Fruit fly (Drosophila melanogaster) whole organism, embryonic: ENCODE results near the gene yellow-e2.

ENCODE experiments used
- Abd-B ChIP-seq: fragments of 200-800 bp; sonication (Bioruptor generic); optimal IDR thresholded peaks from 2 replicates; lab custom pipeline; 2018; ENCODE audit warnings: missing biosample characterization, mild to moderate bottlenecking, missing genetic modification characterization, moderate library complexity
- Atf-2 ChIP-seq: fragments of 200-800 bp; sonication (Bioruptor generic); optimal IDR thresholded peaks from 2 replicates; lab custom pipeline; 2016; ENCODE audit warnings: missing biosample characterization, missing genetic modification characterization
- B-H2 ChIP-seq: fragments of 200-800 bp; sonication (Bioruptor generic); optimal IDR thresholded peaks from 2 replicates; lab custom pipeline; 2018; ENCODE audit warnings: missing biosample characterization, mild to moderate bottlenecking, missing genetic modification characterization
- CG10274 ChIP-seq: fragments of 200-800 bp; sonication (Bioruptor generic); optimal IDR thresholded peaks from 3 replicates; lab custom pipeline; 2017; ENCODE audit warnings: missing biosample characterization, mild to moderate bottlenecking, missing genetic modification characterization
- CG11093 ChIP-seq: fragments of 200-800 bp; sonication (Bioruptor generic); IDR thresholded peaks from 3 replicates; pipeline ENCODE4 v1.3.6; 2022; ENCODE audit warnings: missing biosample characterization, missing genetic modification characterization
- CG12104 ChIP-seq: fragments of 200-800 bp; sonication (Bioruptor generic); optimal IDR thresholded peaks from 3 replicates; lab custom pipeline; 2016; ENCODE audit warnings: missing biosample characterization, missing genetic modification characterization
- CG13424 ChIP-seq: fragments of 200-800 bp; sonication (Bioruptor generic); optimal IDR thresholded peaks from 2 replicates; lab custom pipeline; 2019; ENCODE audit warnings: missing biosample characterization, mild to moderate bottlenecking, missing genetic modification characterization, moderate library complexity
- CG14050 ChIP-seq: fragments of 200-800 bp; sonication (Bioruptor generic); IDR thresholded peaks from 3 replicates; pipeline ENCODE4 v1.3.6; 2022; ENCODE audit warnings: missing biosample characterization, missing genetic modification characterization
- CG15073 ChIP-seq: fragments of 200-800 bp; sonication (Bioruptor generic); optimal IDR thresholded peaks from 2 replicates; lab custom pipeline; 2016; ENCODE audit warnings: missing biosample characterization, missing genetic modification characterization
- CG15269 ChIP-seq: fragments of 200-800 bp; sonication (Bioruptor generic); optimal IDR thresholded peaks from 2 replicates; lab custom pipeline; 2018; ENCODE audit warnings: missing biosample characterization, mild to moderate bottlenecking, missing genetic modification characterization, moderate library complexity
- CG17186 ChIP-seq: fragments of 200-800 bp; sonication (Bioruptor generic); optimal IDR thresholded peaks from 3 replicates; lab custom pipeline; 2017; ENCODE audit warnings: missing biosample characterization, missing genetic modification reagents, missing genetic modification characterization
- CG18599 ChIP-seq: fragments of 200-800 bp; sonication (Bioruptor generic); optimal IDR thresholded peaks from 3 replicates; lab custom pipeline; 2017; ENCODE audit warnings: missing biosample characterization, missing genetic modification characterization, mild to moderate bottlenecking, moderate library complexity, missing genetic modification reagents
- CG33557 ChIP-seq: fragments of 200-800 bp; sonication (Bioruptor generic); optimal IDR thresholded peaks from 2 replicates; lab custom pipeline; 2019; ENCODE audit warnings: missing biosample characterization, mild to moderate bottlenecking, missing genetic modification characterization, moderate library complexity
- CG6683 ChIP-seq: fragments of 200-800 bp; sonication (Bioruptor generic); optimal IDR thresholded peaks from 2 replicates; lab custom pipeline; 2017; ENCODE audit warnings: missing biosample characterization, mild to moderate bottlenecking, missing genetic modification characterization, missing genetic modification reagents
- CG7745 ChIP-seq: fragments of 200-800 bp; sonication (Bioruptor generic); optimal IDR thresholded peaks from 2 replicates; lab custom pipeline; 2018; ENCODE audit warnings: missing biosample characterization, mild to moderate bottlenecking, missing genetic modification characterization, moderate library complexity
- CG7839 ChIP-seq: fragments of 200-800 bp; sonication (Bioruptor generic); optimal IDR thresholded peaks from 3 replicates; lab custom pipeline; 2018; ENCODE audit warnings: missing biosample characterization, mild to moderate bottlenecking, missing genetic modification characterization, moderate library complexity
- CG9797 ChIP-seq: fragments of 200-800 bp; sonication (Bioruptor generic); optimal IDR thresholded peaks from 3 replicates; lab custom pipeline; 2018; ENCODE audit warnings: missing biosample characterization, mild to moderate bottlenecking, missing genetic modification characterization
- Chrac-16 ChIP-seq: fragments of 200-800 bp; sonication (Bioruptor generic); optimal IDR thresholded peaks from 3 replicates; lab custom pipeline; 2016; ENCODE audit warnings: missing biosample characterization, missing genetic modification characterization
- CrebB ChIP-seq: fragments of 200-800 bp; sonication (Bioruptor generic); optimal IDR thresholded peaks from 3 replicates; lab custom pipeline; 2018; ENCODE audit warnings: missing biosample characterization, mild to moderate bottlenecking, missing genetic modification characterization
- Dad ChIP-seq: fragments of 200-800 bp; sonication (Bioruptor generic); optimal IDR thresholded peaks from 3 replicates; lab custom pipeline; 2016; ENCODE audit warnings: missing biosample characterization, missing genetic modification characterization
- Dip2 ChIP-seq: fragments of 200-800 bp; sonication (Bioruptor generic); IDR thresholded peaks from 2 replicates; pipeline ENCODE4 v1.3.6; 2022; ENCODE audit warnings: missing biosample characterization, missing genetic modification characterization
- HLH4C ChIP-seq: fragments of 200-800 bp; sonication (Bioruptor generic); IDR thresholded peaks from 3 replicates; pipeline ENCODE4 v1.3.6; 2022; ENCODE audit warnings: missing biosample characterization, missing genetic modification characterization; ENCODE audit not compliant: partially characterized antibody
- HmgD ChIP-seq: fragments of 200-800 bp; sonication (Bioruptor generic); optimal IDR thresholded peaks from 3 replicates; lab custom pipeline; 2016; ENCODE audit warnings: missing biosample characterization, missing genetic modification characterization
- Hsf ChIP-seq: fragments of 200-800 bp; sonication (Bioruptor generic); optimal IDR thresholded peaks from 3 replicates; lab custom pipeline; 2016; ENCODE audit warnings: missing biosample characterization, missing genetic modification characterization
- Lhr ChIP-seq: fragments of 200-800 bp; sonication (Bioruptor generic); optimal IDR thresholded peaks from 3 replicates; lab custom pipeline; 2017; ENCODE audit warnings: mild to moderate bottlenecking, missing biosample characterization, missing genetic modification reagents, missing genetic modification characterization
- Mrtf ChIP-seq: fragments of 200-800 bp; sonication (Bioruptor generic); IDR thresholded peaks from 3 replicates; pipeline ENCODE4 v1.3.6; 2022; ENCODE audit warnings: missing biosample characterization, missing genetic modification characterization
- Taf1 ChIP-seq: fragments of 200-800 bp; sonication (Bioruptor generic); IDR thresholded peaks from 2 replicates; pipeline ENCODE4 v1.3.6; 2022; ENCODE audit warnings: missing biosample characterization, missing genetic modification characterization
- Trl ChIP-seq, 3 experiments: fragments of >200 bp in 2 of 3; fragments of 200-800 bp in 1 of 3; sonication (Bioruptor generic) in 1 of 3; optimal IDR thresholded peaks; 2 replicates in 1 of 3; 3 replicates in 2 of 3; lab custom pipeline; 2016 to 2017; ENCODE audit warnings: missing biosample characterization in 1 of 3, missing genetic modification characterization in 1 of 3
- Usf ChIP-seq: fragments of 200-800 bp; sonication (Bioruptor generic); optimal IDR thresholded peaks from 2 replicates; lab custom pipeline; 2017; ENCODE audit warnings: missing genotype, missing biosample characterization, missing genetic modification characterization
- Xbp1 ChIP-seq: fragments of 200-800 bp; sonication (Bioruptor generic); optimal IDR thresholded peaks from 3 replicates; lab custom pipeline; 2016; ENCODE audit warnings: missing biosample characterization, mild to moderate bottlenecking, missing genetic modification characterization
- crc ChIP-seq: fragments of 200-800 bp; sonication (Bioruptor generic); optimal IDR thresholded peaks from 2 replicates; lab custom pipeline; 2016; ENCODE audit warnings: missing biosample characterization, missing genetic modification characterization
- danr ChIP-seq: fragments of 200-800 bp; sonication (Bioruptor generic); IDR thresholded peaks from 2 replicates; pipeline ENCODE4 v1.3.6; 2022; ENCODE audit warnings: missing biosample characterization, missing genetic modification characterization
- eve ChIP-seq, 2 experiments: fragments of >200 bp; optimal IDR thresholded peaks; 2 replicates each; lab custom pipeline; 2017; ENCODE audit warnings: missing biosample characterization in 2 of 2, missing genetic modification characterization in 2 of 2
- fd102C ChIP-seq: fragments of 200-800 bp; sonication (Bioruptor generic); optimal IDR thresholded peaks from 2 replicates; lab custom pipeline; 2018; ENCODE audit warnings: missing biosample characterization, mild to moderate bottlenecking, missing genetic modification characterization, moderate library complexity
- gem ChIP-seq: fragments of 200-800 bp; sonication (Bioruptor generic); optimal IDR thresholded peaks from 2 replicates; lab custom pipeline; 2019; ENCODE audit warnings: missing biosample characterization, mild to moderate bottlenecking, missing genetic modification characterization, moderate library complexity
- grn ChIP-seq: fragments of 200-800 bp; sonication (Bioruptor generic); optimal IDR thresholded peaks from 3 replicates; lab custom pipeline; 2017; ENCODE audit warnings: missing biosample characterization, missing genetic modification characterization
- hbn ChIP-seq: fragments of 200-800 bp; sonication (Bioruptor generic); IDR thresholded peaks from 2 replicates; pipeline ENCODE4 v1.3.6; 2022; ENCODE audit warnings: missing biosample characterization, missing genetic modification characterization; ENCODE audit not compliant: partially characterized antibody
- ind ChIP-seq: fragments of 200-800 bp; sonication (Bioruptor generic); optimal IDR thresholded peaks from 3 replicates; lab custom pipeline; 2016; ENCODE audit warnings: missing biosample characterization, missing genetic modification characterization
- lbe ChIP-seq: fragments of 200-800 bp; sonication (Bioruptor generic); optimal IDR thresholded peaks from 2 replicates; lab custom pipeline; 2016; ENCODE audit warnings: missing biosample characterization, mild to moderate bottlenecking, missing genetic modification characterization
- lola ChIP-seq, 3 experiments: fragments of >200 bp in 2 of 3; fragments of 200-800 bp in 1 of 3; sonication (Bioruptor generic) in 1 of 3; optimal IDR thresholded peaks; 2 replicates each; lab custom pipeline; 2017 to 2019; ENCODE audit warnings: missing biosample characterization in 3 of 3, missing genetic modification characterization in 3 of 3, mild to moderate bottlenecking in 1 of 3, moderate library complexity in 1 of 3
- pan ChIP-seq, 4 experiments: fragments of >200 bp in 3 of 4; fragments of 200-800 bp in 1 of 4; sonication (Bioruptor generic) in 1 of 4; optimal IDR thresholded peaks in 3 of 4; IDR thresholded peaks in 1 of 4; 2 replicates each; pipeline versions ENCODE4 v1.3.6 to Lab custom; 2017 to 2022; ENCODE audit warnings: missing biosample characterization in 2 of 4, missing genetic modification characterization in 2 of 4, mixed read lengths in 1 of 4
- peb ChIP-seq: fragments of 200-800 bp; sonication (Bioruptor generic); IDR thresholded peaks from 2 replicates; pipeline ENCODE4 v1.3.6; 2022; ENCODE audit warnings: missing biosample characterization, missing genetic modification characterization
- pfk ChIP-seq: fragments of 200-800 bp; sonication (Bioruptor generic); optimal IDR thresholded peaks from 2 replicates; lab custom pipeline; 2018; ENCODE audit warnings: missing biosample characterization, mild to moderate bottlenecking, missing genetic modification characterization, moderate library complexity
- pho ChIP-seq: fragments of 200-800 bp; sonication (Bioruptor generic); optimal IDR thresholded peaks from 2 replicates; lab custom pipeline; 2016; ENCODE audit warnings: missing biosample characterization, missing genetic modification characterization
- pnt ChIP-seq: fragments of 200-800 bp; sonication (Bioruptor generic); optimal IDR thresholded peaks from 3 replicates; lab custom pipeline; 2016; ENCODE audit warnings: missing biosample characterization, missing genetic modification characterization
- rib ChIP-seq: fragments of 200-800 bp; sonication (Bioruptor generic); IDR thresholded peaks from 2 replicates; pipeline ENCODE4 v1.3.6; 2022; ENCODE audit warnings: missing biosample characterization, missing genetic modification characterization
- ro ChIP-seq: fragments of 200-800 bp; sonication (Bioruptor generic); IDR thresholded peaks from 2 replicates; pipeline ENCODE4 v1.3.6; 2022; ENCODE audit warnings: missing biosample characterization, missing genetic modification characterization
- slou ChIP-seq: fragments of 200-800 bp; sonication (Bioruptor generic); optimal IDR thresholded peaks from 3 replicates; lab custom pipeline; 2016; ENCODE audit warnings: missing biosample characterization, missing genetic modification characterization
- z ChIP-seq: fragments of 200-800 bp; sonication (Bioruptor generic); IDR thresholded peaks from 3 replicates; pipeline ENCODE4 v1.3.6; 2022; ENCODE audit warnings: missing biosample characterization, missing genetic modification characterization

The yellow-e2 gene

DNA sequence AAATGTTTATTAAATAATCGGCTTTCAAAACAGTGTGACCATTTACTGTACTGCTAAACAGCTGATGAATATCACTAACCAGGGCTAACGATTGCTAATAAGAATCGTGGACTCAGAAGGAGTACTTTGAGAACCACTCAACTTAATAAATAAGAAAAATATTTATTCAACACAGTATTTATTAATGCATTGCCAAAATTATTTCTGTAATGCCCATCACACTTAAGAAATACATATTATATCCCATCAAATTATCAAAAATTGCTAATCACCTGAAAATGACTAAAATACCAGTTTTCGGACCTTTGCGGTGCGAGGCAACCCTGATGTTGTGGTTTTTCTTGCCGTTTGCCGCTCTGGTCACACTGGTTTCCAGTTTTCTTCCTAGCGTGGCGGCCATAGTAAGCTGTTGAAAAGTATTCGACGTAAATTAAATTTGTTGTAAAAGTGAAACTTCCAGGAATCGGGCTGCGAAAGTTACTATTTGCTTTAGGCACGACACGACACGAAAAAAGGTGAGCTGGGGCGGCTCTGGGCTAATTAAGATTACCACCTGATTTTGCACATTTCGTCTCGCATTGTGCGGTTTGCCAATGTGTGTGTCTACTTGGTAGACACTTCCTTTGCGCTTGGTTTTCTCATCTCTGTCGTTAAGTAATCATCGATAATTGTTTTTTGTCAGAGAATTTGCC, 24.9 kb downstream of the yellow-e2 start, which contains the start of the genes mRpS21 and Droj2 (continued):
- TF ChIP-seq CG10274 (GFP tag; lab: Kevin White, UChicago) (no peak), Dip2 (GFP tag; lab: Robert Waterston, UW) (no peak), fd102C (GFP tag; lab: Kevin White, UChicago) (no peak), CrebB (peak; percentile 17), grn (GFP tag; lab: Kevin White, UChicago) (no peak), Usf (GFP tag; lab: Kevin White, UChicago) (no peak), hbn (GFP tag; lab: Robert Waterston, UW) (no peak; the same call in 1 of the 2 replicates), pfk (GFP tag; lab: Kevin White, UChicago) (no peak), CG33557 (peak; percentile 44), z (GFP tag; lab: Robert Waterston, UW) (no peak), Dad (GFP tag; lab: Kevin White, UChicago) (peak; percentile 42), Chrac-16 (GFP tag; lab: Kevin White, UChicago) (peak; percentile 65), Trl (optimal IDR thresholded peaks at IDR 0.05; lab: Kevin White, UChicago) (no peak), Trl (GFP tag; optimal IDR thresholded peaks at IDR 0.05; lab: Kevin White, UChicago) (peak; percentile 29), CG17186 (GFP tag; lab: Kevin White, UChicago) (no peak), CG15269 (peak; percentile 46), Xbp1 (GFP tag; lab: Kevin White, UChicago) (peak; percentile 61), Lhr (GFP tag; lab: Kevin White, UChicago) (peak; percentile 71), CG15073 (no peak), gem (peak; percentile 71), CG12104 (GFP tag; lab: Kevin White, UChicago) (peak; percentile 1), CG6683 (GFP tag; lab: Kevin White, UChicago) (no peak), CG13424 (peak; percentile 78), Taf1 (GFP tag; lab: Robert Waterston, UW) (no peak), B-H2 (GFP tag; lab: Kevin White, UChicago) (no peak), lola (GFP tag; optimal IDR thresholded peaks at IDR 0.05; lab: Kevin White, UChicago) (peak in 1 of 3 experiments; percentile 58), Hsf (GFP tag; lab: Kevin White, UChicago) (peak; percentile 34), pnt (no peak), lbe (no peak), Abd-B (GFP tag; lab: Kevin White, UChicago) (peak; percentile 52), CG9797 (peak; percentile 97), HLH4C (GFP tag; lab: Robert Waterston, UW) (no peak), slou (GFP tag; lab: Kevin White, UChicago) (peak; percentile 24), CG18599 (GFP tag; lab: Kevin White, UChicago) (no peak), eve (GFP tag; optimal IDR thresholded peaks at IDR 0.05; lab: Kevin White, UChicago) (no peak), HmgD (GFP tag; lab: Kevin White, UChicago) (no peak), CG7839 (tag; lab: Kevin White, UChicago) (peak; percentile 50), crc (GFP tag; lab: Kevin White, UChicago) (peak; percentile 6), danr (GFP tag; lab: Robert Waterston, UW) (no peak), CG11093 (GFP tag; lab: Robert Waterston, UW) (no peak), rib (GFP tag; lab: Robert Waterston, UW) (peak; percentile 31; the same call in 1 of the 2 replicates), pho (GFP tag; lab: Kevin White, UChicago) (peak; percentile 66), CG14050 (GFP tag; lab: Robert Waterston, UW) (no peak), ro (GFP tag; lab: Robert Waterston, UW) (no peak), peb (no peak), pan (optimal IDR thresholded peaks at IDR 0.05; lab: Kevin White, UChicago) (no peak), pan (GFP tag; optimal IDR thresholded peaks at IDR 0.05 in 1 of 2, IDR thresholded peaks at IDR 0.05 in 1 of 2) (no peak), ind (GFP tag; lab: Kevin White, UChicago) (peak; percentile 63), Atf-2 (no peak), CG7745 (no peak), Mrtf (no peak)
